Worm (Caenorhabditis elegans) whole organism, L4 larva: ENCODE data around the gene timm-17B.1.
"Not testable (repeated sequence)": the region's sequence is repeated elsewhere in the genome, so short reads cannot be mapped to it uniquely, and the experiment has no call there.

Source experiments
- Y5F2A.4 ChIP-seq: fragments of 200-800 bp; sonication (Bioruptor generic); optimal IDR thresholded peaks from 2 replicates; lab custom pipeline; 2018; ENCODE audit warnings: mild to moderate bottlenecking, missing genetic modification characterization, missing compliant biosample characterization
- ama-1 ChIP-seq: fragments of 150-350 bp; optimal IDR thresholded peaks from 2 replicates; lab custom pipeline; 2014; ENCODE audit warnings: inconsistent platforms, mixed read lengths
- ceh-28 ChIP-seq: fragments of 150-350 bp; optimal IDR thresholded peaks from 2 replicates; lab custom pipeline; 2014; ENCODE audit warnings: missing biosample characterization, missing genetic modification reagents, missing genetic modification characterization
- dmd-6 ChIP-seq: fragments of 200-800 bp; sonication (Bioruptor generic); IDR thresholded peaks from 2 replicates; pipeline ENCODE4 v1.3.6; 2022; ENCODE audit warnings: missing genetic modification reagents, missing genetic modification characterization, missing compliant biosample characterization
- egl-43 ChIP-seq: fragments of 200-800 bp; sonication (Bioruptor generic); IDR thresholded peaks from 2 replicates; pipeline ENCODE4 v1.3.6; 2022; ENCODE audit warnings: missing genetic modification reagents, missing genetic modification characterization, missing compliant biosample characterization
- lin-13 ChIP-seq: fragments of 150-350 bp; optimal IDR thresholded peaks from 2 replicates; lab custom pipeline; 2014; ENCODE audit warnings: missing biosample characterization, missing genetic modification reagents, missing genetic modification characterization
- pqm-1 ChIP-seq: sonication (generic microtip); optimal IDR thresholded peaks from 2 replicates; lab custom pipeline; 2017; ENCODE audit warnings: missing biosample characterization, missing genetic modification characterization

ce11 chrIV:4725478-4725920 lies 19.8 kb downstream of the timm-17B.1 start:
- TF ChIP-seq Y5F2A.4 (GFP tag; lab: Kevin White, UChicago) (peak; percentile 35), pqm-1 (tag; lab: Kevin White, UChicago) (peak; percentile 7), egl-43 (GFP tag; lab: Robert Waterston, UW) (peak; percentile 99), dmd-6 (GFP tag; lab: Robert Waterston, UW) (peak; percentile 100)
- TF ChIP-seq lin-13 (GFP tag; lab: Kevin White, UChicago); ama-1 (lab: Kevin White, UChicago); ceh-28 (tag; lab: Kevin White, UChicago): not testable (repeated sequence)
